Fruit fly (Drosophila melanogaster) whole organism, embryonic: ENCODE measurements around the gene mRRF2.

Experiments used
- Antp ChIP-seq: fragments of 200-800 bp; sonication (Bioruptor generic); optimal IDR thresholded peaks from 3 replicates; lab custom pipeline; 2016; ENCODE audit warnings: missing biosample characterization, missing genetic modification characterization
- CG11696 ChIP-seq: fragments of 200-800 bp; sonication (Bioruptor generic); IDR thresholded peaks from 2 replicates; pipeline ENCODE4 v1.3.6; 2022; ENCODE audit warnings: missing biosample characterization, missing genetic modification characterization
- CG11723 ChIP-seq: fragments of 200-800 bp; sonication (Bioruptor generic); optimal IDR thresholded peaks from 2 replicates; lab custom pipeline; 2017; ENCODE audit warnings: missing biosample characterization, mild to moderate bottlenecking, missing genetic modification characterization
- CG13123 ChIP-seq: fragments of 200-800 bp; sonication (Bioruptor generic); optimal IDR thresholded peaks from 2 replicates; lab custom pipeline; 2016; ENCODE audit warnings: missing biosample characterization, missing genetic modification characterization
- CG14441 ChIP-seq: fragments of 200-800 bp; sonication (Bioruptor generic); IDR thresholded peaks from 2 replicates; pipeline ENCODE4 v1.3.6; 2022; ENCODE audit warnings: missing biosample characterization, missing genetic modification characterization
- CG14710 ChIP-seq: fragments of 200-800 bp; sonication (Bioruptor generic); optimal IDR thresholded peaks from 3 replicates; lab custom pipeline; 2019; ENCODE audit warnings: missing biosample characterization, mild to moderate bottlenecking, missing genetic modification characterization, moderate library complexity
- CG15269 ChIP-seq: fragments of 200-800 bp; sonication (Bioruptor generic); optimal IDR thresholded peaks from 2 replicates; lab custom pipeline; 2018; ENCODE audit warnings: missing biosample characterization, mild to moderate bottlenecking, missing genetic modification characterization, moderate library complexity
- CG15514 ChIP-seq: fragments of 200-800 bp; sonication (Bioruptor generic); optimal IDR thresholded peaks from 3 replicates; lab custom pipeline; 2017; ENCODE audit warnings: missing biosample characterization, missing genetic modification characterization, mild to moderate bottlenecking, moderate library complexity, missing genetic modification reagents
- CG1603 ChIP-seq: fragments of 200-800 bp; sonication (Bioruptor generic); optimal IDR thresholded peaks from 2 replicates; lab custom pipeline; 2019; ENCODE audit warnings: missing biosample characterization, mild to moderate bottlenecking, missing genetic modification characterization, moderate library complexity
- CG17829 ChIP-seq: fragments of 200-800 bp; optimal IDR thresholded peaks from 2 replicates; lab custom pipeline; 2019; ENCODE audit warnings: missing biosample characterization, mild to moderate bottlenecking, missing genetic modification characterization, moderate library complexity
- CG30403 ChIP-seq: fragments of 200-800 bp; sonication (Bioruptor generic); optimal IDR thresholded peaks from 3 replicates; lab custom pipeline; 2016; ENCODE audit warnings: missing biosample characterization, missing genetic modification characterization
- CG31388 ChIP-seq: fragments of 200-800 bp; sonication (Bioruptor generic); optimal IDR thresholded peaks from 2 replicates; lab custom pipeline; 2016; ENCODE audit warnings: missing biosample characterization, missing genetic modification characterization
- CG34376 ChIP-seq: fragments of 200-800 bp; sonication (Bioruptor generic); optimal IDR thresholded peaks from 2 replicates; lab custom pipeline; 2018; ENCODE audit warnings: missing biosample characterization, mild to moderate bottlenecking, missing genetic modification characterization
- CG42726 ChIP-seq: fragments of 200-800 bp; sonication (Bioruptor generic); IDR thresholded peaks from 2 replicates; pipeline ENCODE4 v1.3.6; 2022; ENCODE audit warnings: missing biosample characterization, missing genetic modification characterization; ENCODE audit not compliant: partially characterized antibody
- CG4424 ChIP-seq: fragments of 200-800 bp; sonication (Bioruptor generic); optimal IDR thresholded peaks from 3 replicates; lab custom pipeline; 2016; ENCODE audit warnings: missing biosample characterization, missing genetic modification characterization
- CG4617 ChIP-seq: fragments of 200-800 bp; sonication (Bioruptor generic); optimal IDR thresholded peaks from 3 replicates; lab custom pipeline; 2016; ENCODE audit warnings: missing biosample characterization, missing genetic modification characterization, borderline replicate concordance
- CG8478 ChIP-seq: fragments of >200 bp; optimal IDR thresholded peaks from 2 replicates; lab custom pipeline; 2018
- CoRest ChIP-seq: fragments of 200-800 bp; sonication (Bioruptor generic); optimal IDR thresholded peaks from 3 replicates; lab custom pipeline; 2018; ENCODE audit warnings: missing biosample characterization, mild to moderate bottlenecking, missing genetic modification characterization, moderate library complexity
- Dp ChIP-seq: fragments of 200-800 bp; sonication (Bioruptor generic); optimal IDR thresholded peaks from 2 replicates; lab custom pipeline; 2018; ENCODE audit warnings: missing biosample characterization, mild to moderate bottlenecking, missing genetic modification characterization, moderate library complexity
- Dref ChIP-seq: fragments of 200-800 bp; sonication (Bioruptor generic); IDR thresholded peaks from 2 replicates; pipeline ENCODE4 v1.3.6; 2022; ENCODE audit warnings: missing biosample characterization, missing genetic modification characterization
- E2f2 ChIP-seq: fragments of 200-800 bp; sonication (Bioruptor generic); IDR thresholded peaks from 2 replicates; pipeline ENCODE4 v1.3.6; 2022; ENCODE audit warnings: missing biosample characterization, missing genetic modification characterization
- HLH4C ChIP-seq: fragments of 200-800 bp; sonication (Bioruptor generic); IDR thresholded peaks from 3 replicates; pipeline ENCODE4 v1.3.6; 2022; ENCODE audit warnings: missing biosample characterization, missing genetic modification characterization; ENCODE audit not compliant: partially characterized antibody
- HLH54F ChIP-seq: fragments of 200-800 bp; sonication (Bioruptor generic); optimal IDR thresholded peaks from 3 replicates; lab custom pipeline; 2016; ENCODE audit warnings: missing biosample characterization, missing genetic modification characterization
- Hand ChIP-seq: fragments of 200-800 bp; sonication (Bioruptor generic); optimal IDR thresholded peaks from 2 replicates; lab custom pipeline; 2017; ENCODE audit warnings: mild to moderate bottlenecking, missing biosample characterization, missing genetic modification reagents, missing genetic modification characterization
- Max ChIP-seq: fragments of 200-800 bp; sonication (Bioruptor generic); optimal IDR thresholded peaks from 2 replicates; lab custom pipeline; 2016; ENCODE audit warnings: missing biosample characterization, mild to moderate bottlenecking, missing genetic modification characterization
- Mrtf ChIP-seq: fragments of 200-800 bp; sonication (Bioruptor generic); IDR thresholded peaks from 3 replicates; pipeline ENCODE4 v1.3.6; 2022; ENCODE audit warnings: missing biosample characterization, missing genetic modification characterization
- Oli ChIP-seq: fragments of 200-800 bp; sonication (Bioruptor generic); optimal IDR thresholded peaks from 2 replicates; lab custom pipeline; 2018; ENCODE audit warnings: missing biosample characterization, mild to moderate bottlenecking, missing genetic modification characterization, moderate library complexity
- Opbp ChIP-seq: fragments of 200-800 bp; sonication (Bioruptor generic); IDR thresholded peaks from 3 replicates; pipeline ENCODE4 v1.3.6; 2022; ENCODE audit warnings: missing biosample characterization, missing genetic modification characterization; ENCODE audit not compliant: partially characterized antibody
- Optix ChIP-seq: fragments of 200-800 bp; sonication (Bioruptor generic); IDR thresholded peaks from 3 replicates; pipeline ENCODE4 v1.3.6; 2022; ENCODE audit warnings: missing biosample characterization, missing genetic modification characterization
- Pdp1 ChIP-seq, 2 experiments: fragments of 200-800 bp; sonication (Bioruptor generic); optimal IDR thresholded peaks; 3 replicates each; lab custom pipeline; 2016; ENCODE audit warnings: missing biosample characterization in 2 of 2, missing genetic modification characterization in 2 of 2, mild to moderate bottlenecking in 1 of 2, moderate library complexity in 1 of 2
- YL-1 ChIP-seq: fragments of 200-800 bp; sonication (Bioruptor generic); optimal IDR thresholded peaks from 3 replicates; lab custom pipeline; 2017; ENCODE audit warnings: missing biosample characterization, mild to moderate bottlenecking, missing genetic modification characterization
- ac ChIP-seq: fragments of 200-800 bp; sonication (Bioruptor generic); optimal IDR thresholded peaks from 3 replicates; lab custom pipeline; 2017; ENCODE audit warnings: missing biosample characterization, mild to moderate bottlenecking, missing genetic modification characterization
- bbx ChIP-seq: fragments of 200-800 bp; sonication (Bioruptor generic); IDR thresholded peaks from 2 replicates; pipeline ENCODE4 v1.3.6; 2022; ENCODE audit warnings: missing biosample characterization, missing genetic modification characterization; ENCODE audit not compliant: partially characterized antibody
- crol ChIP-seq: fragments of 200-800 bp; sonication (Bioruptor generic); IDR thresholded peaks from 2 replicates; pipeline ENCODE4 v1.3.6; 2022; ENCODE audit warnings: missing biosample characterization, missing genetic modification characterization
- esg ChIP-seq: fragments of 200-800 bp; sonication (Bioruptor generic); conservative IDR thresholded peaks from 2 replicates; pipeline ENCODE4 v1.3.6; 2022; ENCODE audit warnings: missing biosample characterization, missing genetic modification characterization
- ftz-f1 ChIP-seq: fragments of 200-800 bp; sonication (Bioruptor generic); optimal IDR thresholded peaks from 2 replicates; lab custom pipeline; 2016; ENCODE audit warnings: missing biosample characterization, missing genetic modification characterization
- fu2 ChIP-seq: fragments of 200-800 bp; sonication (Bioruptor generic); optimal IDR thresholded peaks from 2 replicates; lab custom pipeline; 2016; ENCODE audit warnings: missing biosample characterization, missing genetic modification characterization
- gce ChIP-seq: fragments of 200-800 bp; sonication (Bioruptor generic); IDR thresholded peaks from 3 replicates; pipeline ENCODE4 v1.3.6; 2022; ENCODE audit warnings: missing biosample characterization, missing genetic modification characterization
- gcm ChIP-seq: fragments of 200-800 bp; sonication (Bioruptor generic); optimal IDR thresholded peaks from 2 replicates; lab custom pipeline; 2019; ENCODE audit warnings: missing biosample characterization, mild to moderate bottlenecking, missing genetic modification characterization, moderate library complexity
- gfzf ChIP-seq: fragments of 200-800 bp; sonication (Bioruptor generic); optimal IDR thresholded peaks from 2 replicates; lab custom pipeline; 2016; ENCODE audit warnings: missing biosample characterization, mild to moderate bottlenecking, missing genetic modification characterization, moderate library complexity
- inv ChIP-seq: fragments of 200-800 bp; sonication (Bioruptor generic); IDR thresholded peaks from 2 replicates; pipeline ENCODE4 v1.3.6; 2022; ENCODE audit warnings: missing biosample characterization, missing genetic modification characterization; ENCODE audit not compliant: partially characterized antibody
- org-1 ChIP-seq: fragments of 200-800 bp; sonication (Bioruptor generic); optimal IDR thresholded peaks from 2 replicates; lab custom pipeline; 2017; ENCODE audit warnings: missing biosample characterization, missing genetic modification characterization
- pros ChIP-seq: fragments of 200-800 bp; sonication (Bioruptor generic); optimal IDR thresholded peaks from 3 replicates; lab custom pipeline; 2019; ENCODE audit warnings: missing biosample characterization, mild to moderate bottlenecking, missing genetic modification characterization, moderate library complexity
- pzg ChIP-seq: fragments of 200-800 bp; sonication (Bioruptor generic); optimal IDR thresholded peaks from 3 replicates; lab custom pipeline; 2018; ENCODE audit warnings: missing biosample characterization, mild to moderate bottlenecking, missing genetic modification characterization, moderate library complexity
- run ChIP-seq: fragments of 200-800 bp; sonication (Bioruptor generic); optimal IDR thresholded peaks from 3 replicates; lab custom pipeline; 2018; ENCODE audit warnings: missing biosample characterization, mild to moderate bottlenecking, missing genetic modification characterization
- sd ChIP-seq: fragments of 200-800 bp; sonication (Bioruptor generic); optimal IDR thresholded peaks from 3 replicates; lab custom pipeline; 2018; ENCODE audit warnings: missing biosample characterization, mild to moderate bottlenecking, missing genetic modification characterization, moderate library complexity
- sna ChIP-seq: fragments of 200-800 bp; sonication (Bioruptor generic); IDR thresholded peaks from 2 replicates; pipeline ENCODE4 v1.3.6; 2022; ENCODE audit warnings: missing biosample characterization, missing genetic modification characterization; ENCODE audit not compliant: partially characterized antibody
- stwl ChIP-seq: fragments of 200-800 bp; sonication (Bioruptor generic); optimal IDR thresholded peaks from 3 replicates; lab custom pipeline; 2018; ENCODE audit warnings: missing biosample characterization, mild to moderate bottlenecking, missing genetic modification characterization, moderate library complexity
- unc-4 ChIP-seq: fragments of 200-800 bp; sonication (Bioruptor generic); IDR thresholded peaks from 2 replicates; pipeline ENCODE4 v1.3.6; 2022; ENCODE audit warnings: missing biosample characterization, missing genetic modification characterization; ENCODE audit not compliant: partially characterized antibody
- vvl ChIP-seq: fragments of 200-800 bp; sonication (Bioruptor generic); IDR thresholded peaks from 2 replicates; pipeline ENCODE4 v1.3.6; 2022; ENCODE audit warnings: missing biosample characterization, missing genetic modification characterization

Gene mRRF2

DNA sequence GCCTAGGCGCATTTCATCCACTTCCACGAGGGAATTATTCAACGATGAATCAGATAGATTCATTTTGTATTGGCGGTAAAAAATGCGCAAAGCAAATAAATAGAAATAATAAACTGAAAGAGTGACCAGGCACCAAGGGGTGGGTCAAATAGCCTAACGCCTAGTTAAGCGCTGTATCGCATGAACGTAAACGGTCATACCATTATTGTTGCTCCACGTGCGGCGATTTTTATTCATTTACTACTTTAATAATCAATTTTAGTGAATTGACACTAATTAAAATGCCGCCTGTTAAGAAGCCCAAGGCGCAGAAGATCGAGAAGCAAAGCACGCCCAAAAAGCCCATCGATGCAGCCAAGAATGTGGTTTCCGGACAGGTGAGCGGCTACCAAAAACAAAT, 28.9 kb upstream of the mRRF2 start, which contains the start of the genes CG33107 and CG6937:
Gene CG33107 (minus strand): TSS at position 137 of the 400 bp plus-strand sequence.
Gene CG6937 (plus strand): TSS at position 192 of the 400 bp plus-strand sequence.
- TF ChIP-seq CG15514 (GFP tag; lab: Kevin White, UChicago) (peak; percentile 35), Optix (GFP tag; lab: Robert Waterston, UW) (no peak), Dp (GFP tag; lab: Kevin White, UChicago) (peak; percentile 77), CG15269 (tag; lab: Kevin White, UChicago) (no peak), CG11696 (no peak), gfzf (peak; percentile 90), run (tag; lab: Kevin White, UChicago) (no peak), CG31388 (GFP tag; lab: Kevin White, UChicago) (no peak), CG42726 (GFP tag; lab: Robert Waterston, UW) (peak; percentile 48; the same call in 1 of the 2 replicates), ftz-f1 (peak; percentile 86), pzg (GFP tag; lab: Kevin White, UChicago) (peak; percentile 76), CG13123 (GFP tag; lab: Kevin White, UChicago) (no peak), Oli (tag; lab: Kevin White, UChicago) (no peak), Antp (GFP tag; lab: Kevin White, UChicago) (no peak), pros (GFP tag; lab: Kevin White, UChicago) (no peak), CG4424 (GFP tag; lab: Kevin White, UChicago) (no peak), YL-1 (GFP tag; lab: Kevin White, UChicago) (peak; percentile 66), CG1603 (tag; lab: Kevin White, UChicago) (peak; percentile 65), CG14441 (GFP tag; lab: Robert Waterston, UW) (no peak), inv (no peak), sna (GFP tag; lab: Robert Waterston, UW) (0 out of 2 replicates have a peak, but pooled peaks have one; percentile 16), org-1 (GFP tag; lab: Kevin White, UChicago) (no peak), sd (tag; lab: Kevin White, UChicago) (peak; percentile 53), CG8478 (no peak), unc-4 (GFP tag; lab: Robert Waterston, UW) (peak; percentile 36), E2f2 (GFP tag; lab: Robert Waterston, UW) (peak; percentile 83), CG4617 (GFP tag; lab: Kevin White, UChicago) (peak; percentile 61), Mrtf (GFP tag; lab: Robert Waterston, UW) (no peak), gce (no peak), stwl (tag; lab: Kevin White, UChicago) (peak; percentile 71), Max (GFP tag; lab: Kevin White, UChicago) (peak; percentile 87), HLH54F (GFP tag; lab: Kevin White, UChicago) (no peak), fu2 (GFP tag; lab: Kevin White, UChicago) (no peak), crol (GFP tag; lab: Robert Waterston, UW) (no peak), ac (no peak), esg (GFP tag; lab: Robert Waterston, UW) (no peak), Dref (GFP tag; lab: Robert Waterston, UW) (no peak), CG17829 (tag; lab: Kevin White, UChicago) (peak; percentile 17), CG34376 (GFP tag; lab: Kevin White, UChicago) (peak; percentile 0), Pdp1 (GFP tag; optimal IDR thresholded peaks at IDR 0.05; lab: Kevin White, UChicago) (peak in 1 of 2 experiments; percentile 31), HLH4C (GFP tag; lab: Robert Waterston, UW) (no peak), Hand (GFP tag; lab: Kevin White, UChicago) (no peak), Opbp (GFP tag; lab: Robert Waterston, UW) (0 out of 3 replicates have a peak, but pooled peaks have one; percentile 48), CG14710 (peak; percentile 35), CG11723 (GFP tag; lab: Kevin White, UChicago) (no peak), gcm (GFP tag; lab: Kevin White, UChicago) (no peak), vvl (GFP tag; lab: Robert Waterston, UW) (no peak), CoRest (tag; lab: Kevin White, UChicago) (peak; percentile 4), CG30403 (GFP tag; lab: Kevin White, UChicago) (no peak), bbx (GFP tag; lab: Robert Waterston, UW) (peak; percentile 19; the same call in 1 of the 2 replicates)
